Fruit fly (Drosophila melanogaster): ENCODE data around the gene Nfs1.

The Nfs1 gene

DNA sequence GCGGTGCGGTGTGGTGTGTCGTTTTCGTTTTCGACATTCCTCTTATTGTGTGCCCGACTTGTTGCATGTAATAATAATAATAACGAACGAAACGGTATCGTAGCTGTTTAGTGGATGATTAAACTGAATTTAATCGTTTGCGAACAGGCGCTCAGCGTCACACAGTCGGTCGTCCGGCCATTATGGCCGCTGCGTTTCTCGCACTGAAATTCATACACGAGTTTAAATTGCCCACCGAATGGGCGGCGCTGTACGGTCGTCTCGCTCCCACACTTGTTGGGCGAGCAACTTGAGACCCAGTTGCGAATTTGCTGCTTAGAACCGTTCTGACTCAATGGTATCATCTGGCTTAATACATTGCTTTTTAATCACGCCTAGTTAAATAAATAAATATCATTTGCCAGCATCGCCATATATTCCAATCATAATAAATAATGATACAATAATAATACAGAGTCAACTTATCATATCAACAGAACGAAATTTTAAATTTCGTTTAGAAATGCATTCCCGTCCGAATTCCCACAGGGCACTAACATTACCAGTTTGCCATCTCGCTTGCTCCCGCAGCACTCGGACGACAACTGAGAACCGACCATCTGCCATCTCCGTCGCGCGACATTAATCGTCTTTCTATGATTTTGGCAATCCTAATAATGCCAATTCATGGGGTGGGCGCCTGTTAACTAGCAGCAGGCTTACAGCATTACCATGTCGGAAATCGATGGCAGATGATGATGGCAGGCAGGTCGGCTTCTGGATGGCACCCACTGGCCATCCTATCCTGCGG, 11.6 kb downstream of the Nfs1 start (continued):
- peak; percentile 92 for TF ChIP-seq ind (GFP tag; optimal IDR thresholded peaks at IDR 0.05)
- no peak for TF ChIP-seq inv (GFP tag; IDR thresholded peaks at IDR 0.05; ENCODE audit: partially characterized antibody)
- TF ChIP-seq Abd-B (GFP tag; optimal IDR thresholded peaks at IDR 0.05) = peak; percentile 83
- no peak for TF ChIP-seq CG14860 (GFP tag; IDR thresholded peaks at IDR 0.05; ENCODE audit: partially characterized antibody)
- no peak for TF ChIP-seq kni (GFP tag; optimal IDR thresholded peaks at IDR 0.05)
- TF ChIP-seq Sry-β (GFP tag; optimal IDR thresholded peaks at IDR 0.05) = no peak
- TF ChIP-seq twi (tag; optimal IDR thresholded peaks at IDR 0.05) = peak; percentile 84
- peak; percentile 76 for TF ChIP-seq CG10274 (GFP tag; optimal IDR thresholded peaks at IDR 0.05)
- TF ChIP-seq Kr (GFP tag; optimal IDR thresholded peaks at IDR 0.05) = no peak
- TF ChIP-seq Hand (GFP tag; optimal IDR thresholded peaks at IDR 0.05) = peak; percentile 92
- TF ChIP-seq CG17186 (GFP tag; optimal IDR thresholded peaks at IDR 0.05) = peak; percentile 32
- TF ChIP-seq CG2116 (GFP tag; optimal IDR thresholded peaks at IDR 0.05) = peak; percentile 51
- no peak for TF ChIP-seq fd64A (GFP tag; optimal IDR thresholded peaks at IDR 0.05)
- peak; percentile 68 for TF ChIP-seq CG12104 (GFP tag; optimal IDR thresholded peaks at IDR 0.05)
- no peak for TF ChIP-seq CG42726 (GFP tag; IDR thresholded peaks at IDR 0.05; ENCODE audit: partially characterized antibody)
- peak; percentile 85 for TF ChIP-seq slou (GFP tag; optimal IDR thresholded peaks at IDR 0.05)
- TF ChIP-seq lab (GFP tag; optimal IDR thresholded peaks at IDR 0.05) = peak; percentile 94
- peak; percentile 31 for TF ChIP-seq NK7.1 (GFP tag; optimal IDR thresholded peaks at IDR 0.05)
- TF ChIP-seq p53 (GFP tag; optimal IDR thresholded peaks at IDR 0.05) = no peak
- peak; percentile 84 for TF ChIP-seq Asciz (GFP tag; optimal IDR thresholded peaks at IDR 0.05)
- no peak for TF ChIP-seq Ptx1 (GFP tag; IDR thresholded peaks at IDR 0.05)
- TF ChIP-seq kah (GFP tag; optimal IDR thresholded peaks at IDR 0.05) = peak; percentile 30
- peak; percentile 55 to 90 for TF ChIP-seq bsh (GFP tag; optimal IDR thresholded peaks at IDR 0.05)
- no peak for TF ChIP-seq CG11456 (GFP tag; IDR thresholded peaks at IDR 0.05)
- peak; percentile 36 for TF ChIP-seq CG15073 (GFP tag; optimal IDR thresholded peaks at IDR 0.05)
- peak; percentile 95 for TF ChIP-seq Oli (tag; optimal IDR thresholded peaks at IDR 0.05)
- peak; percentile 93 for TF ChIP-seq CG8924 (tag; optimal IDR thresholded peaks at IDR 0.05)
- no peak for TF ChIP-seq Aef1 (GFP tag; IDR thresholded peaks at IDR 0.05)
- peak; percentile 97 for TF ChIP-seq CoRest (tag; optimal IDR thresholded peaks at IDR 0.05)
- no peak for TF ChIP-seq unc-4 (GFP tag; IDR thresholded peaks at IDR 0.05; ENCODE audit: partially characterized antibody)
- no peak for TF ChIP-seq lov (optimal IDR thresholded peaks at IDR 0.05)
- TF ChIP-seq lov (GFP tag; IDR thresholded peaks at IDR 0.05) = no peak
- TF ChIP-seq toy (GFP tag; IDR thresholded peaks at IDR 0.05) = no peak
- TF ChIP-seq bcd (GFP tag; optimal IDR thresholded peaks at IDR 0.05) = peak; percentile 93
- TF ChIP-seq h (optimal IDR thresholded peaks at IDR 0.05) = no peak
- TF ChIP-seq CG15269 (tag; optimal IDR thresholded peaks at IDR 0.05) = peak; percentile 95
- peak; percentile 96 for TF ChIP-seq CG3281 (GFP tag; optimal IDR thresholded peaks at IDR 0.05)

DNA sequence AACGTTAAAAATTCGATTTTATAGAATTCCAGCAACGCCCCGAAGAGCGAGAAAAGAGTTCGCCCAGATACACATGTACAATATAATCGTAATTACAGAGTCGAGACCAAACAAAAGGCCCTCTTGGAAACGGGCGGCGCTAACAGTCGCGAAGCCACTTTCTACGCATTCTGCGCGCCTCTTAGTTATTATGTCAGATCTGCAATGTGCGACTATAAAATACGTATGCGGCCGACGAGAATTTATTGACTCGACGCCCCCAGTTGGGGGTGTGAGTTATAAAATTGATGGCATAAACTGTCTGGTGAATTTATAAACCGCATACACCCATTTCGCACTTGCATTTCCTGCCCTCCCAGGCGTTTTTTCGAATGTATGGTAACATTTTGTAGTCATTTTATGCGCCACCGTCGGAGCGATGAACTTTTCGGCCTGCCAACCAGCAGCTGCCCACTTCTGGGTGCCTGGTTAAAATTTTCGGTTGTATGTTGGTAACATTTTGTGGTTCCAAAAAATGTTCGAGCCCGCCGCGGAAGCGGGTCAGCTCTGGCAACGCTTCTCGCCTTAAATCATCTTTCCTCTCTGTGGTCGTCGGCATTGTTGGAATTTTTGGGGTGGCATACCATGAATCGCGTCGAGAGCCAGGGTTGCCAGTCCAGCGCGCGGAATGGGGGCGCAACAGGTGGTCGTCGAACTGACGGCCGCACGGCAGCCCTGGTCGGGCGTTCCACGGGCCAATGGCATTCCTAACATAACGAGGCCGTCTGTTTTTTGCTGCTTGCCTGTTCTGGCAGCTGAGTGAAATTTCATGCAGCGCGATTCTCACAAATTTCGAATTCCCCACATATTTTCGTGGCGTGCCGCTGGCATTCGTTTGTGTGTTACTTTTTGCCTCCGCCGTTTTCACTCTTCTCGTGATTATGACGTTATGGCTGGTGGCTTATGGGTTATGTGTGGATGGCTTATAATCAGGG, 12.5 kb downstream of the Nfs1 start:
- peak; percentile 30 for TF ChIP-seq CG13775 (GFP tag; optimal IDR thresholded peaks at IDR 0.05)
- peak; percentile 18 for TF ChIP-seq vfl (GFP tag; optimal IDR thresholded peaks at IDR 0.05)
- peak; percentile 56 for TF ChIP-seq Myb (GFP tag; optimal IDR thresholded peaks at IDR 0.05)
- peak; percentile 64 for TF ChIP-seq CTCF (GFP tag; optimal IDR thresholded peaks at IDR 0.05)
- TF ChIP-seq Meics (GFP tag; optimal IDR thresholded peaks at IDR 0.05) = peak; percentile 83
- peak; percentile 62 for TF ChIP-seq CG9727 (GFP tag; optimal IDR thresholded peaks at IDR 0.05)
- TF ChIP-seq Bteb2 (GFP tag; optimal IDR thresholded peaks at IDR 0.05) = peak; percentile 0
- peak; percentile 41 for TF ChIP-seq da (GFP tag; optimal IDR thresholded peaks at IDR 0.05)
- peak; percentile 23 for TF ChIP-seq Fer2 (tag; optimal IDR thresholded peaks at IDR 0.05)
- TF ChIP-seq CG3163 (GFP tag; optimal IDR thresholded peaks at IDR 0.05) = peak; percentile 73
- peak; percentile 68 for TF ChIP-seq NK7.1 (GFP tag; optimal IDR thresholded peaks at IDR 0.05)
- peak; percentile 69 for TF ChIP-seq wek (GFP tag; optimal IDR thresholded peaks at IDR 0.05)
- no peak for TF ChIP-seq CG31441 (GFP tag; IDR thresholded peaks at IDR 0.05)

Data from whole organism, embryonic.